Fruit fly (Drosophila melanogaster) whole organism, embryonic: ENCODE data around the gene CG44362.

Experiments
- Asciz ChIP-seq: fragments of 200-800 bp; sonication (Bioruptor generic); optimal IDR thresholded peaks from 2 replicates; lab custom pipeline; 2017; ENCODE audit warnings: missing biosample characterization, mild to moderate bottlenecking, missing genetic modification characterization, missing genetic modification reagents
- Atf3 ChIP-seq: fragments of 200-800 bp; sonication (Bioruptor generic); optimal IDR thresholded peaks from 3 replicates; lab custom pipeline; 2016; ENCODE audit warnings: missing biosample characterization, missing genetic modification characterization
- Atf6 ChIP-seq: fragments of 200-800 bp; sonication (Bioruptor generic); IDR thresholded peaks from 2 replicates; pipeline ENCODE4 v1.3.6; 2022; ENCODE audit warnings: missing biosample characterization, missing genetic modification characterization
- BtbVII ChIP-seq: fragments of 200-800 bp; sonication (Bioruptor generic); optimal IDR thresholded peaks from 3 replicates; lab custom pipeline; 2017; ENCODE audit warnings: missing biosample characterization, mild to moderate bottlenecking, missing genetic modification characterization
- CG12299 ChIP-seq: fragments of 200-800 bp; sonication (Bioruptor generic); optimal IDR thresholded peaks from 2 replicates; lab custom pipeline; 2018; ENCODE audit warnings: missing biosample characterization, mild to moderate bottlenecking, missing genetic modification characterization
- CG12391 ChIP-seq: fragments of 200-800 bp; sonication (Bioruptor generic); optimal IDR thresholded peaks from 3 replicates; lab custom pipeline; 2018; ENCODE audit warnings: missing biosample characterization, mild to moderate bottlenecking, missing genetic modification characterization, moderate library complexity
- CG13424 ChIP-seq: fragments of 200-800 bp; sonication (Bioruptor generic); optimal IDR thresholded peaks from 2 replicates; lab custom pipeline; 2019; ENCODE audit warnings: missing biosample characterization, mild to moderate bottlenecking, missing genetic modification characterization, moderate library complexity
- CG14667 ChIP-seq: fragments of 200-800 bp; sonication (Bioruptor generic); IDR thresholded peaks from 2 replicates; pipeline ENCODE4 v1.3.6; 2022; ENCODE audit warnings: missing biosample characterization, missing genetic modification characterization
- CG14860 ChIP-seq: fragments of 200-800 bp; sonication (Bioruptor generic); IDR thresholded peaks from 3 replicates; pipeline ENCODE4 v1.3.6; 2022; ENCODE audit warnings: missing biosample characterization, missing genetic modification characterization; ENCODE audit not compliant: partially characterized antibody
- CG17385 ChIP-seq: fragments of 200-800 bp; sonication (Bioruptor generic); optimal IDR thresholded peaks from 3 replicates; lab custom pipeline; 2018; ENCODE audit warnings: missing biosample characterization, mild to moderate bottlenecking, missing genetic modification characterization
- CG17612 ChIP-seq: fragments of 200-800 bp; sonication (Bioruptor generic); IDR thresholded peaks from 2 replicates; pipeline ENCODE4 v1.3.6; 2022; ENCODE audit warnings: missing biosample characterization, missing genetic modification characterization
- CG18764 ChIP-seq: fragments of 200-800 bp; sonication (Bioruptor generic); optimal IDR thresholded peaks from 3 replicates; lab custom pipeline; 2016; ENCODE audit warnings: missing biosample characterization, missing genetic modification characterization
- CG2120 ChIP-seq: fragments of 200-800 bp; sonication (Bioruptor generic); optimal IDR thresholded peaks from 3 replicates; lab custom pipeline; 2016; ENCODE audit warnings: missing biosample characterization, missing genetic modification characterization
- CG2712 ChIP-seq: fragments of 200-800 bp; optimal IDR thresholded peaks from 3 replicates; lab custom pipeline; 2019; ENCODE audit warnings: missing biosample characterization, mild to moderate bottlenecking, missing genetic modification characterization, moderate library complexity
- CG30431 ChIP-seq: fragments of 200-800 bp; sonication (Bioruptor generic); optimal IDR thresholded peaks from 2 replicates; lab custom pipeline; 2017; ENCODE audit warnings: missing biosample characterization, missing genetic modification characterization
- CG3065 ChIP-seq: fragments of 200-800 bp; sonication (Bioruptor generic); optimal IDR thresholded peaks from 2 replicates; lab custom pipeline; 2016; ENCODE audit warnings: missing biosample characterization, missing genetic modification characterization
- CG3726 ChIP-seq: fragments of 200-800 bp; sonication (Bioruptor generic); IDR thresholded peaks from 3 replicates; pipeline ENCODE4, ENCODE4 v1.3.6; 2022; ENCODE audit warnings: missing biosample characterization, missing genetic modification characterization
- CG4360 ChIP-seq: fragments of 200-800 bp; sonication (Bioruptor generic); IDR thresholded peaks from 2 replicates; pipeline ENCODE4 v1.3.6; 2022; ENCODE audit warnings: missing biosample characterization, missing genetic modification characterization
- CG4404 ChIP-seq: fragments of 200-800 bp; sonication (Bioruptor generic); IDR thresholded peaks from 2 replicates; pipeline ENCODE4 v1.3.6; 2022; ENCODE audit warnings: missing biosample characterization, missing genetic modification characterization
- CG6765 ChIP-seq: fragments of 200-800 bp; sonication (Bioruptor generic); optimal IDR thresholded peaks from 3 replicates; lab custom pipeline; 2017; ENCODE audit warnings: missing biosample characterization, mild to moderate bottlenecking, missing genetic modification characterization
- CG8359 ChIP-seq: fragments of 200-800 bp; sonication (Bioruptor generic); optimal IDR thresholded peaks from 2 replicates; lab custom pipeline; 2017; ENCODE audit warnings: missing biosample characterization, mild to moderate bottlenecking, missing genetic modification characterization, borderline replicate concordance
- D ChIP-seq, 2 experiments: fragments of 200-800 bp in 1 of 2; fragments of >200 bp in 1 of 2; sonication (Bioruptor generic) in 1 of 2; optimal IDR thresholded peaks; 2 replicates in 1 of 2; 3 replicates in 1 of 2; lab custom pipeline; 2017; ENCODE audit warnings: mild to moderate bottlenecking in 1 of 2, missing biosample characterization in 1 of 2, missing genetic modification characterization in 1 of 2, missing genetic modification reagents in 1 of 2
- D19B ChIP-seq: fragments of 200-800 bp; sonication (Bioruptor generic); optimal IDR thresholded peaks from 2 replicates; lab custom pipeline; 2017; ENCODE audit warnings: missing biosample characterization, mild to moderate bottlenecking, missing genetic modification characterization
- Doc2 ChIP-seq: fragments of 200-800 bp; sonication (Bioruptor generic); IDR thresholded peaks from 2 replicates; pipeline ENCODE4 v1.3.6; 2022; ENCODE audit warnings: missing biosample characterization, missing genetic modification characterization
- Doc3 ChIP-seq: fragments of 200-800 bp; sonication (Bioruptor generic); IDR thresholded peaks from 3 replicates; pipeline ENCODE4 v1.3.6; 2022; ENCODE audit warnings: missing biosample characterization, missing genetic modification characterization; ENCODE audit not compliant: partially characterized antibody
- ERR ChIP-seq: fragments of 200-800 bp; sonication (Bioruptor generic); optimal IDR thresholded peaks from 2 replicates; lab custom pipeline; 2016; ENCODE audit warnings: missing biosample characterization, missing genetic modification characterization
- Hmx ChIP-seq: fragments of 200-800 bp; sonication (Bioruptor generic); optimal IDR thresholded peaks from 2 replicates; lab custom pipeline; 2016; ENCODE audit warnings: missing biosample characterization, missing genetic modification characterization
- MTF-1 ChIP-seq: fragments of 200-800 bp; sonication (Bioruptor generic); optimal IDR thresholded peaks from 2 replicates; lab custom pipeline; 2018; ENCODE audit warnings: missing biosample characterization, mild to moderate bottlenecking, missing genetic modification characterization, borderline replicate concordance
- NfI ChIP-seq: fragments of 200-800 bp; sonication (Bioruptor generic); optimal IDR thresholded peaks from 3 replicates; lab custom pipeline; 2018; ENCODE audit warnings: missing biosample characterization, mild to moderate bottlenecking, missing genetic modification characterization, moderate library complexity
- Sin3A ChIP-seq: fragments of >200 bp; optimal IDR thresholded peaks from 2 replicates; lab custom pipeline; 2018
- Spps ChIP-seq: fragments of 200-800 bp; sonication (Bioruptor generic); optimal IDR thresholded peaks from 2 replicates; lab custom pipeline; 2018; ENCODE audit warnings: missing biosample characterization, mild to moderate bottlenecking, missing genetic modification characterization
- aop ChIP-seq: fragments of 200-800 bp; sonication (Bioruptor generic); IDR thresholded peaks from 2 replicates; pipeline ENCODE4 v1.3.6; 2022; ENCODE audit warnings: missing biosample characterization, missing genetic modification characterization
- chn ChIP-seq: fragments of 200-800 bp; sonication (Bioruptor generic); optimal IDR thresholded peaks from 2 replicates; lab custom pipeline; 2016; ENCODE audit warnings: missing biosample characterization, missing genetic modification characterization
- dati ChIP-seq: fragments of 200-800 bp; sonication (Bioruptor generic); IDR thresholded peaks from 2 replicates; pipeline ENCODE4 v1.3.6; 2022; ENCODE audit warnings: missing biosample characterization, missing genetic modification characterization
- dimm ChIP-seq: fragments of 200-800 bp; sonication (Bioruptor generic); IDR thresholded peaks from 2 replicates; pipeline ENCODE4 v1.3.6; 2022; ENCODE audit warnings: missing biosample characterization, missing genetic modification characterization
- dmrt11E ChIP-seq: fragments of 200-800 bp; sonication (Bioruptor generic); optimal IDR thresholded peaks from 3 replicates; lab custom pipeline; 2018; ENCODE audit warnings: missing biosample characterization, mild to moderate bottlenecking, missing genetic modification characterization, moderate library complexity
- esg ChIP-seq: fragments of 200-800 bp; sonication (Bioruptor generic); conservative IDR thresholded peaks from 2 replicates; pipeline ENCODE4 v1.3.6; 2022; ENCODE audit warnings: missing biosample characterization, missing genetic modification characterization
- fd96Cb ChIP-seq: fragments of 200-800 bp; sonication (Bioruptor generic); optimal IDR thresholded peaks from 2 replicates; lab custom pipeline; 2018; ENCODE audit warnings: missing biosample characterization, mild to moderate bottlenecking, missing genetic modification characterization, moderate library complexity
- hkb ChIP-seq, 2 experiments: fragments of 200-800 bp in 1 of 2; fragments of >200 bp in 1 of 2; sonication (Bioruptor generic) in 1 of 2; IDR thresholded peaks in 1 of 2; optimal IDR thresholded peaks in 1 of 2; 2 replicates each; pipeline versions ENCODE4 v1.3.6 to Lab custom; 2017 to 2022; ENCODE audit warnings: missing biosample characterization in 1 of 2, missing genetic modification characterization in 1 of 2
- kay ChIP-seq: fragments of 200-800 bp; sonication (Bioruptor generic); optimal IDR thresholded peaks from 2 replicates; lab custom pipeline; 2016; ENCODE audit warnings: missing biosample characterization, missing genetic modification characterization
- luna ChIP-seq: fragments of 200-800 bp; sonication (Bioruptor generic); optimal IDR thresholded peaks from 2 replicates; lab custom pipeline; 2016; ENCODE audit warnings: missing biosample characterization, missing genetic modification characterization
- odd ChIP-seq: fragments of 200-800 bp; sonication (Bioruptor generic); optimal IDR thresholded peaks from 2 replicates; lab custom pipeline; 2017; ENCODE audit warnings: missing biosample characterization, mild to moderate bottlenecking, missing genetic modification characterization
- pb ChIP-seq: fragments of 200-800 bp; sonication (Bioruptor generic); optimal IDR thresholded peaks from 3 replicates; lab custom pipeline; 2016; ENCODE audit warnings: missing biosample characterization, missing genetic modification characterization
- pho ChIP-seq: fragments of 200-800 bp; sonication (Bioruptor generic); optimal IDR thresholded peaks from 2 replicates; lab custom pipeline; 2016; ENCODE audit warnings: missing biosample characterization, missing genetic modification characterization
- pum ChIP-seq: fragments of 200-800 bp; sonication (Bioruptor generic); optimal IDR thresholded peaks from 2 replicates; lab custom pipeline; 2016; ENCODE audit warnings: missing biosample characterization, missing genetic modification characterization
- sens-2 ChIP-seq: fragments of 200-800 bp; sonication (Bioruptor generic); IDR thresholded peaks from 2 replicates; pipeline ENCODE4 v1.3.6; 2022; ENCODE audit warnings: missing biosample characterization, missing genetic modification characterization
- shn ChIP-seq: fragments of 200-800 bp; sonication (Bioruptor generic); optimal IDR thresholded peaks from 3 replicates; lab custom pipeline; 2016; ENCODE audit warnings: missing biosample characterization, missing genetic modification characterization
- tio ChIP-seq: fragments of 200-800 bp; sonication (Bioruptor generic); optimal IDR thresholded peaks from 2 replicates; lab custom pipeline; 2017; ENCODE audit warnings: missing biosample characterization, missing genetic modification characterization, inconsistent platforms
- tll ChIP-seq, 2 experiments: fragments of 200-800 bp in 1 of 2; fragments of >200 bp in 1 of 2; sonication (Bioruptor generic) in 1 of 2; optimal IDR thresholded peaks; 2 replicates each; lab custom pipeline; 2017 to 2019; ENCODE audit warnings: missing biosample characterization in 2 of 2, missing genetic modification characterization in 2 of 2, mild to moderate bottlenecking in 1 of 2, moderate library complexity in 1 of 2

CG44362 gene

DNA sequence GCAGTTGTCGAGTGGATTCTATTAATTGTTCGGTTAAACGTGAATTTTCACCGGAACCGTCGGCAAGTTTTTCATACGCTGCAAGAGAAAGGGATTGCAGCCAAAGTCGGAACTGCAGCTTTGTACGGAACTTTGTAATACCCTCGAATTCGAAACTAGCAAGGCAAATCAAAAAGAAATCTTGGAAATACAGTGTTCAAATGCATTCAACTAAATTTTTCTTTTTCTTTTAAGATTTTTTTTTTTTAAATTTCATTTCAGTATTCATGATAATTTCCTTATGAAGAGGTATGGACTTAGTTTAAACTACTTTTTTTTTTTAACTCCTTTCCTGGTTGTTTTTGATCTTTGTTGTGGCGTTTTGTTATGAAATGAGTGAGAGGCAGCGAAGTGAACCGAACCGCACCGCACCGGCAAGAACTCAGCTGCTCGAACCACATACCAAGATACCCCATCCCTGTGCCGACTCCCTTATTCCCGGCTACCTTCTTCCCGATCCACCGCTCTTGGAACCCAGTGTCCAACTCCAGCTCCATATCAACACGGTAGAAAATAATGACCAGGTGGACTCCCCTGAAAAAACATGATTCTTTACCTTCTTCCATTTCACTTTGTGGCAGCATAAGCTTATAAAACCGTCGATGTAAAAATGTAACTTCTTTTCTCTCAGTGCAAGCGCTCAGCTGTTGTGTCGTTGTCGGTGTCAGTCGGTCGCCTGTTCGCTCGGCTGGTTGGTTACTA lies 17.5 kb upstream of the CG44362 start (continued):
- TF ChIP-seq dmrt11E (peak; percentile 51), MTF-1 (GFP tag; lab: Kevin White, UChicago) (peak; percentile 54), CG4404 (no peak), D19B (GFP tag; lab: Kevin White, UChicago) (peak; percentile 38), Doc2 (GFP tag; lab: Robert Waterston, UW) (no peak), NfI (peak; percentile 19), aop (no peak; the same call in 1 of the 2 replicates), Asciz (GFP tag; lab: Kevin White, UChicago) (no peak), odd (GFP tag; lab: Kevin White, UChicago) (peak; percentile 44), CG12391 (tag; lab: Kevin White, UChicago) (peak; percentile 35), CG17385 (peak; percentile 34), Atf3 (GFP tag; lab: Kevin White, UChicago) (no peak), CG4360 (GFP tag; lab: Robert Waterston, UW) (0 out of 2 replicates have a peak, but pooled peaks have one; percentile 28), CG2712 (tag; lab: Kevin White, UChicago) (peak; percentile 82), CG12299 (no peak), CG18764 (GFP tag; lab: Kevin White, UChicago) (peak; percentile 14), Sin3A (no peak), CG8359 (no peak), CG2120 (GFP tag; lab: Kevin White, UChicago) (no peak), Hmx (GFP tag; lab: Kevin White, UChicago) (no peak), luna (GFP tag; lab: Kevin White, UChicago) (no peak), shn (GFP tag; lab: Kevin White, UChicago) (peak; percentile 18), CG13424 (tag; lab: Kevin White, UChicago) (peak; percentile 48), chn (peak; percentile 30), pho (no peak), CG3065 (GFP tag; lab: Kevin White, UChicago) (no peak), CG14860 (GFP tag; lab: Robert Waterston, UW) (no peak), tio (GFP tag; lab: Kevin White, UChicago) (peak; percentile 22), pb (no peak), ERR (GFP tag; lab: Kevin White, UChicago) (no peak), dimm (GFP tag; lab: Robert Waterston, UW) (no peak; the same call in 1 of the 2 replicates), Spps (tag; lab: Kevin White, UChicago) (peak; percentile 52), BtbVII (GFP tag; lab: Kevin White, UChicago) (peak; percentile 13), CG17612 (GFP tag; lab: Robert Waterston, UW) (no peak), esg (no peak), Atf6 (GFP tag; lab: Robert Waterston, UW) (no peak), fd96Cb (tag; lab: Kevin White, UChicago) (peak; percentile 47), hkb (optimal IDR thresholded peaks at IDR 0.05; lab: Kevin White, UChicago) (no peak), hkb (GFP tag; IDR thresholded peaks at IDR 0.05; lab: Robert Waterston, UW) (no peak), kay (GFP tag; lab: Kevin White, UChicago) (no peak), CG14667 (GFP tag; lab: Robert Waterston, UW) (no peak), sens-2 (0 out of 2 replicates have a peak, but pooled peaks have one; percentile 10), pum (GFP tag; lab: Kevin White, UChicago) (peak; percentile 50), CG6765 (GFP tag; lab: Kevin White, UChicago) (no peak), dati (no peak), CG3726 (GFP tag; lab: Robert Waterston, UW) (no peak), D (optimal IDR thresholded peaks at IDR 0.05; lab: Kevin White, UChicago) (no peak), D (GFP tag; optimal IDR thresholded peaks at IDR 0.05; lab: Kevin White, UChicago) (peak; percentile 67), tll (GFP tag; optimal IDR thresholded peaks at IDR 0.05; lab: Kevin White, UChicago) (no peak), CG30431 (GFP tag; lab: Kevin White, UChicago) (peak; percentile 35), Doc3 (GFP tag; lab: Robert Waterston, UW) (no peak)
